Fruit fly (Drosophila melanogaster): Measurements from ENCODE around the gene CG45067.
A peak's percentile ranks its signal among the peaks of the same experiment; 100 is the strongest.

CG45067 gene

DNA sequence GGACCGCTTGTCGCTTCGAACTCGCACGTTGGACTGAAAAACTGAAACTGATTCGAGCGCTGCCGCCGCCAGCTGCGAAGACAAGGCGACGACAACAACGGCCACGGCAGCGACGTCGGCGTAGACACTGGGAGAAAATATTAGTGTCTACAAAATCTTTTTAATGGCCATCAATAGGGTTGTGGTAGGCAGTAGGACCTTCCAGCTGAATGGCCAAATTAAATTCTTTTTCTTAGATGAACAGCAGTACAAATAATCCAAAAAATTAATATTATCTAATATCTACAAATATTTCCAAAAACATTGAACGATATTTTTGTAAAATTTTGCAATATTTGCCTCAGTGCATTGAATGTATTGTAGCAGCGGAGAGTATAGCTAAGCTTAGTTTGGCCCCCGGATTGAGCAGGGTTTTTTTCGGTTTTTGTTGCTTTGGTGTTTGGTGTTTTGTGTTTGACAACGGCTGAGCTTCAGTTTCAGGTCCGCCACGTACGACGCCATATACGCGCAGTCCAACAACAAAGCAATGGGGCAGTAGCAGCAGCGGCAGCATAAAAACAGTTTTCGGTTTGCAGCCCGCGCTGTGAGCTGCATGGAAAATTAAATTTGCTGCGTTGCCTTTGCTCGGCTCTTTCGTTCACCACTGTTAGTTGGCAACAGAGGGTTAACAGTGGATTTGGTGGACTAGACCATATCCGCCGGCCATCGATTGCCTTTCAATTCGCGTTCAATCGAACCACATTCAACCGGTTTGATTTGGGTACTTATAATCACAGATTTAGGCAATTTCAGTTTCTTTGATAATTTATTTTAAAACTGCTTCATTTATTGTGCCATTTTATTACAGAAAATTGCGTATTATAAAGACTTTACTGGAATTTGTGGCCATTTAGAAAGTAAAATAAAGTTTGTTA, 7.1 kb downstream of the CG45067 start, which contains the start of gene Cht7 (continued):
- no peak for TF ChIP-seq Neu2 (GFP tag; optimal IDR thresholded peaks at IDR 0.05; ENCODE audit: borderline replicate concordance)
- TF ChIP-seq CG11560 (tag; IDR thresholded peaks at IDR 0.05) = peak; percentile 73
- peak; percentile 61 for TF ChIP-seq CG10274 (GFP tag; optimal IDR thresholded peaks at IDR 0.05)
- TF ChIP-seq CG7839 (tag; optimal IDR thresholded peaks at IDR 0.05) = peak; percentile 91
- peak; percentile 58 for TF ChIP-seq CG8944 (GFP tag; optimal IDR thresholded peaks at IDR 0.05)
- TF ChIP-seq Deaf1 (tag; optimal IDR thresholded peaks at IDR 0.05) = peak; percentile 61
- TF ChIP-seq D19A (tag; optimal IDR thresholded peaks at IDR 0.05) = peak; percentile 76
- peak; percentile 73; the same call in 2 of the 3 replicates for TF ChIP-seq gce (GFP tag; IDR thresholded peaks at IDR 0.05)
- TF ChIP-seq ttk (GFP tag; IDR thresholded peaks at IDR 0.05) = peak; percentile 85
- peak; percentile 61 for TF ChIP-seq ems (GFP tag; optimal IDR thresholded peaks at IDR 0.05)
- TF ChIP-seq CG1832 (GFP tag; optimal IDR thresholded peaks at IDR 0.05) = no peak
- TF ChIP-seq gt (GFP tag; IDR thresholded peaks at IDR 0.05) = peak; percentile 42; the same call in 1 of the 2 replicates
- TF ChIP-seq CG18262 (tag; optimal IDR thresholded peaks at IDR 0.05) = peak; percentile 89
- TF ChIP-seq CkIIα-i1 (GFP tag; IDR thresholded peaks at IDR 0.05) = no peak

DNA sequence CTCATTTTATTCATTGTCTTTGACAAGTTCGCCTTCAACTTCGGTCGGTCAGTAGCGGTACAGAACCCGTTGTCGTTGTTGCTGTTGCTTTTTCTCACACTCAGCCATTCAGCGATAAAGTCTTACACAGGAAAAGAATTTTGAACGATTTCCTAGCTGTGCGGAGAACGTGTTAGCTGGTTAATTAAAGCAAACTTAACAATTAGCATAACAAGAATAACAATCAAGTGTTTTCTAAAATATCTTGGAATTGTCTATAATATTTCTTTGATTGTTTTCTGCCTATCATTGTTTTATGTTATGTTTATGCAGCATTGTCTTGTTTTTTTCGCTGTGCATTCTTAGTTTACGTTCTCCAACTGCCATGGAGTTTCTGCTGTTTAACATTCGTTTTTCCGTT, 8.1 kb downstream of the CG45067 start:
- TF ChIP-seq Blimp-1 (GFP tag; optimal IDR thresholded peaks at IDR 0.05) = peak; percentile 10
- no peak for TF ChIP-seq CG30020 (tag; optimal IDR thresholded peaks at IDR 0.05)
- peak; percentile 36 for TF ChIP-seq sqz (GFP tag; optimal IDR thresholded peaks at IDR 0.05)
- TF ChIP-seq CG2712 (tag; optimal IDR thresholded peaks at IDR 0.05) = peak; percentile 8
- peak; percentile 38 for TF ChIP-seq gem (tag; optimal IDR thresholded peaks at IDR 0.05)
- TF ChIP-seq CG2120 (GFP tag; optimal IDR thresholded peaks at IDR 0.05) = peak; percentile 8
- TF ChIP-seq sens (GFP tag) = peak; percentile 36
- TF ChIP-seq unpg (GFP tag; optimal IDR thresholded peaks at IDR 0.05) = no peak
- TF ChIP-seq CG14667 (GFP tag; IDR thresholded peaks at IDR 0.05) = 0 out of 2 replicates have a peak, but pooled peaks have one; percentile 4
- peak; percentile 28; the same call in 1 of the 2 replicates for TF ChIP-seq CG9215 (GFP tag; IDR thresholded peaks at IDR 0.05)
- TF ChIP-seq lilli (GFP tag; optimal IDR thresholded peaks at IDR 0.05) = peak; percentile 5
- TF ChIP-seq slbo (GFP tag; IDR thresholded peaks at IDR 0.05) = peak; percentile 27
- TF ChIP-seq CG6654 (GFP tag; optimal IDR thresholded peaks at IDR 0.05) = no peak
- TF ChIP-seq Rfx (GFP tag; IDR thresholded peaks at IDR 0.05) = peak; percentile 13; the same call in 1 of the 2 replicates
- TF ChIP-seq row (GFP tag; IDR thresholded peaks at IDR 0.05) = peak; percentile 28; the same call in 2 of the 3 replicates
- no peak for TF ChIP-seq insv (GFP tag; optimal IDR thresholded peaks at IDR 0.05)
- no peak for TF ChIP-seq Pdp1 (GFP tag; optimal IDR thresholded peaks at IDR 0.05)
- peak in 1 of 2 experiments; percentile 41 for TF ChIP-seq bsh (GFP tag; optimal IDR thresholded peaks at IDR 0.05)
- peak; percentile 16 for TF ChIP-seq CG2678 (tag; optimal IDR thresholded peaks at IDR 0.05)
- peak; percentile 13 for TF ChIP-seq grau (tag; optimal IDR thresholded peaks at IDR 0.05)
- peak; percentile 45; the same call in 1 of the 2 replicates for TF ChIP-seq Drgx (GFP tag; IDR thresholded peaks at IDR 0.05)
- 0 out of 2 replicates have a peak, but pooled peaks have one; percentile 33 for TF ChIP-seq CG32532 (GFP tag; IDR thresholded peaks at IDR 0.05)

DNA sequence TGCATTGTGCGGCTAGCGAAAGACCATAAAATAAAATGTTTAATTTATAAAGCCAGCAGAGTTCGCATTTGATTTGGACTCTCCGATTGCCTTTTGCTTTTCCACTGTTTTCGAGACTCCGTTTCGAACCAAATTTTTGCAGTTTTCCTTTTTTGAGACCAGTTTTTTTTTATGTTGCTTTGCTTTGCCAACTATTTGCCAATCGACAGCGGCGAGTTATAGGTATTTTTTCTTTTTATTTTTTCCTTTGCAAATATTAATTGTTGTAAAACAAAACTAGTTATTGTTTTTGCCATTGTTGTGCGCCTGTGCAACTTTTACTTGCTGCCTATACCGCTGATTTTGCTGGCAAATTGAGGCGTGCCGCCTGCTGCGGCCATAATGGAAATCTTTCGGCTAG, 8.7 kb downstream of the CG45067 start:
- TF ChIP-seq CG31365 (tag; optimal IDR thresholded peaks at IDR 0.05) (no peak), Ets65A (GFP tag) (peak; percentile 51), repo (GFP tag; optimal IDR thresholded peaks at IDR 0.05) (no peak)

Measured in whole organism, embryonic.